Worm (Caenorhabditis elegans): ENCODE results near the gene C04E7.1.

The C04E7.1 gene

DNA sequence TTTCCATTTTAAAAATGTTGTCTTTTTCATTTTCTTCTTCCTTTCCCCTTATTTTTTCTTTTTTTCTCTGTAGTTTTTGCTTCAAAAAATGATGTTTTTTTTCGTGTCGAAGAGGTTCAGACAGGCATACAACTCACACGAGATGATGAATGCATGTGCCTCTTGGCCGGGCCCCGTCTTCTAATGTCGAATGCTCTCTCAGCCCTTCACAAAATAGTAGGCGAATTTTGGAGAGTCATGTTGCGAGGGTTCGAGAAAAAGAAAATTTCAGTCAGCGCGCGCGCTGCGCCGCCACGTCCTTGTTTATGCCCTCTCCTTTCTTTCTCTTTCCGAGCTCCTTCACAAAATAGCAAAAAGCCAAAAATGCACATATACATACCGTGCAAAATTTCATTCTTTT, 33.9 kb upstream of the C04E7.1 start (continued):
- TF ChIP-seq nhr-28 (tag; optimal IDR thresholded peaks at IDR 0.05), result peak; percentile 6
- TF ChIP-seq zfp-2 (tag; optimal IDR thresholded peaks at IDR 0.05), result no peak
- no peak for TF ChIP-seq pha-4 (GFP tag; IDR thresholded peaks at IDR 0.05)
- TF ChIP-seq pha-4 (tag; optimal IDR thresholded peaks at IDR 0.05), result no peak
- TF ChIP-seq zag-1 (tag; optimal IDR thresholded peaks at IDR 0.05), result no peak

DNA sequence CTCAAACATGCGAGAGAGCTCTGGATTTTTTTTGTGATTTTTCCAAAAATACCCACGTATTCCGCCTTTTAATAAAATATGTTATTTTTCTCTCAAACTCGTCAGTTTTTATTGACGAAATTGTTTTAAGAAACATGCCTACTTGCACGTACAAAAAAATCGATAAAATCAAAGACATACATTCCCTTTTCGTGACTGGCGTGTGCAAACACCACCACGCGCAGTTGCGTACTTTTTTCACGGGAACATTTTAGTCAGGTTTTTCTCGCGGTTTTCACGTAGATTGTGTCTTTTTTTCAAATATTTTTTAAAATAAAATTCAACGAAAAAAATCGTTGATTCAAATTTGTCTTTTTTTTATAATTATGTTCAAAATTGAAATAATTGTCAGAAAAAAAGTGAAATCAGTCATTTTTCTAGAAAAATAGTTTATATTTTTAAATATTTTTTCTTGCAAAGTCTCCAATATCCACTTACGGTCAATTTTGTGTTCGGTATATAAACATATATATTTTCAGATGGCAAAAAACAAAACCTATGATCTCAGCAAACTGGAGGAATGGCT, 32.2 kb upstream of the C04E7.1 start, which contains the start of gene M02E1.1:
Gene M02E1.1, plus strand, starts transcription at position 515 of the 565 bp plus-strand sequence.
- TF ChIP-seq daf-8 (GFP tag; IDR thresholded peaks at IDR 0.05) (no peak), nhr-28 (tag; optimal IDR thresholded peaks at IDR 0.05) (peak; percentile 19), dpl-1 (GFP tag; optimal IDR thresholded peaks at IDR 0.05) (peak; percentile 7), attf-4 (tag; optimal IDR thresholded peaks at IDR 0.05) (no peak), aha-1 (tag) (no peak), hlh-30 (tag; optimal IDR thresholded peaks at IDR 0.05; ENCODE audit: insufficient read depth) (peak; percentile 73), hlh-11 (tag; optimal IDR thresholded peaks at IDR 0.05) (peak; percentile 36), zag-1 (tag; optimal IDR thresholded peaks at IDR 0.05) (no peak), daf-12 (tag; optimal IDR thresholded peaks at IDR 0.05) (no peak), madf-5 (GFP tag; IDR thresholded peaks at IDR 0.05) (no peak), dve-1 (tag; optimal IDR thresholded peaks at IDR 0.05; ENCODE audit: insufficient read depth) (no peak), hmg-1.1 (GFP tag; IDR thresholded peaks at IDR 0.05) (peak; percentile 36; the same call in 1 of the 2 replicates), vab-7 (GFP tag; IDR thresholded peaks at IDR 0.05) (no peak), mxl-2 (GFP tag; conservative IDR thresholded peaks at IDR 0.05) (no peak), dmd-6 (GFP tag; IDR thresholded peaks at IDR 0.05) (0 out of 2 replicates have a peak, but pooled peaks have one; percentile 17), egl-43 (GFP tag; IDR thresholded peaks at IDR 0.05) (no peak), ama-1 (optimal IDR thresholded peaks at IDR 0.05) (no peak), aly-2 (tag; optimal IDR thresholded peaks at IDR 0.05) (no peak), hif-1 (tag; optimal IDR thresholded peaks at IDR 0.05) (peak in 1 of 2 experiments; percentile 98), lin-1 (GFP tag; IDR thresholded peaks at IDR 0.05) (no peak), fos-1 (tag; optimal IDR thresholded peaks at IDR 0.05) (no peak), set-16 (GFP tag; IDR thresholded peaks at IDR 0.05) (no peak), mes-2 (tag; optimal IDR thresholded peaks at IDR 0.05; ENCODE audit: poor library complexity, severe bottlenecking) (peak; percentile 46), php-3 (GFP tag; IDR thresholded peaks at IDR 0.05) (no peak), nhr-41 (GFP tag; IDR thresholded peaks at IDR 0.05) (no peak), daf-16 (GFP tag; optimal IDR thresholded peaks at IDR 0.05) (no peak), daf-16 (tag; optimal IDR thresholded peaks at IDR 0.05) (peak; percentile 19), cey-2 (tag; optimal IDR thresholded peaks at IDR 0.05; ENCODE audit: borderline replicate concordance, insufficient read depth) (no peak), ceh-20 (GFP tag; IDR thresholded peaks at IDR 0.05) (no peak), unc-39 (tag; optimal IDR thresholded peaks at IDR 0.05) (no peak), dmd-8 (GFP tag; IDR thresholded peaks at IDR 0.05) (no peak), snpc-1.2 (GFP tag; IDR thresholded peaks at IDR 0.05) (no peak), F26F4.8 (GFP tag; conservative IDR thresholded peaks at IDR 0.05) (no peak), fkh-10 (GFP tag; optimal IDR thresholded peaks at IDR 0.05) (no peak), F49E8.2 (tag; optimal IDR thresholded peaks at IDR 0.05; ENCODE audit: borderline replicate concordance) (no peak), T26A8.4 (GFP tag; IDR thresholded peaks at IDR 0.05) (no peak), spr-1 (tag; optimal IDR thresholded peaks at IDR 0.05) (no peak), nhr-25 (tag; optimal IDR thresholded peaks at IDR 0.05; ENCODE audit: borderline replicate concordance, insufficient read depth) (no peak), nhr-48 (tag; optimal IDR thresholded peaks at IDR 0.05) (no peak), zip-2 (tag; optimal IDR thresholded peaks at IDR 0.05) (no peak), ceh-62 (tag; optimal IDR thresholded peaks at IDR 0.05) (no peak), ceh-82 (tag; optimal IDR thresholded peaks at IDR 0.05) (no peak), mdl-1 (tag; optimal IDR thresholded peaks at IDR 0.05) (no peak), arid-1 (GFP tag; conservative IDR thresholded peaks at IDR 0.05) (no peak), ZK546.5 (tag; optimal IDR thresholded peaks at IDR 0.05) (no peak), mep-1 (tag; optimal IDR thresholded peaks at IDR 0.05) (peak; percentile 44)
